Fruit fly (Drosophila melanogaster) whole organism: ENCODE results near the gene HisCl1.

Experiments
- CG8478 ChIP-seq: fragments of >200 bp; optimal IDR thresholded peaks from 2 replicates; lab custom pipeline; 2018; ENCODE audit warnings: inconsistent platforms
- Dll ChIP-seq: fragments of >200 bp; optimal IDR thresholded peaks from 2 replicates; lab custom pipeline; 2017
- EcR ChIP-seq, 2 experiments: fragments of >200 bp; optimal IDR thresholded peaks; 2 replicates each; lab custom pipeline; 2017; ENCODE audit warnings: missing biosample characterization in 2 of 2, missing genetic modification characterization in 2 of 2, missing genetic modification reagents in 2 of 2
- pan ChIP-seq: fragments of >200 bp; optimal IDR thresholded peaks from 2 replicates; lab custom pipeline; 2017
- psq ChIP-seq: fragments of >200 bp; optimal IDR thresholded peaks from 2 replicates; lab custom pipeline; 2017
- usp ChIP-seq: fragments of >200 bp; optimal IDR thresholded peaks from 2 replicates; lab custom pipeline; 2017; ENCODE audit warnings: missing biosample characterization, missing genetic modification characterization, mixed read lengths

DNA sequence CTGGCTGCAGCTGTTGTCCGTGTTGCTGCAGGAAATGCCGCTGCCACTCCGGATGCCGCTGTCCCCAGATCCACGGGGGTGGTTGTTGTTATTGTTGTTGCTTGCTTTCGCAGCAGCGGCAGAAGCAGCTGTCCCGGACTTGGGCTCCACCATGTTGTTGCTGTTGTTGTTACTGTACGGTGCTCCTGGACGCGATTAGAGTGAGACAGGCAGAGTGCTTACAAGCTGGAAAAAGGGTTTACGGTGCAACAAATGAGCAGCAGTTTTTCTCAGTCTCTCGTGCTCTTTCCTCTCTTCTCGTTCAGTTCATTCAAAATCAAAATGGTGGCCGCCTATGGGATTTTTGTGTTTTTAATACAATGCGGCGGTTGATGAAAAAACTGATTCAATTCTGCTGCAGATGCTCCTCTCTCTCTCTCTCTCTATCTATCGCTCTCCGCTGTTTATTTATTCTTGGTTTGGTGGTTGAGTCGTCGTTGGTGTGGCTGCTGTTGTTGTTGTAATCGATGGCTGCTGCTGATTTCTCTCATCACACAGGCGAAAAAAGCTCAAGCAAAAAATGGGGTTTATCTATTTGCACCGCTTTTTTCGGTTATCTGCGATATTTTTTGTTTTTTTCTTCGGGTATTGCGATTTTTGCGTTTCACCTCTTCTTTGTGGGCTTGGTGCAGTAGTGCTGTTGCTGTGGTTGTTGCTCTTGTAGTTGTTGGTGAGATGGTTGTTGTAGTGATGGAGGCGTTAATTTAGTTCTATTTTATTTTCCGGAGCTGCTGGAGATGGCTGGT lies 23.3 kb upstream of the HisCl1 start:
- no peak for TF ChIP-seq psq
- TF ChIP-seq pan (lab: Kevin White, UChicago): no peak
- no peak for TF ChIP-seq EcR (GFP tag; optimal IDR thresholded peaks at IDR 0.05; lab: Kevin White, UChicago)
- no peak for TF ChIP-seq usp
- no peak for TF ChIP-seq CG8478 (lab: Kevin White, UChicago)
- peak; percentile 12 for TF ChIP-seq Dll
